Fruit fly (Drosophila melanogaster) whole organism, embryonic: ENCODE data around the gene CG5399.

ENCODE experiments used
- CG10267 ChIP-seq: fragments of 200-800 bp; sonication (Bioruptor generic); optimal IDR thresholded peaks from 2 replicates; lab custom pipeline; 2018; ENCODE audit warnings: missing biosample characterization, mild to moderate bottlenecking, missing genetic modification characterization, moderate library complexity
- CG11504 ChIP-seq: fragments of 200-800 bp; sonication (Bioruptor generic); optimal IDR thresholded peaks from 3 replicates; lab custom pipeline; 2019; ENCODE audit warnings: missing biosample characterization, mild to moderate bottlenecking, missing genetic modification characterization, moderate library complexity
- CG11696 ChIP-seq: fragments of 200-800 bp; sonication (Bioruptor generic); IDR thresholded peaks from 2 replicates; pipeline ENCODE4 v1.3.6; 2022; ENCODE audit warnings: missing biosample characterization, missing genetic modification characterization
- CG12391 ChIP-seq: fragments of 200-800 bp; sonication (Bioruptor generic); optimal IDR thresholded peaks from 3 replicates; lab custom pipeline; 2018; ENCODE audit warnings: missing biosample characterization, mild to moderate bottlenecking, missing genetic modification characterization, moderate library complexity
- CG14710 ChIP-seq: fragments of 200-800 bp; sonication (Bioruptor generic); optimal IDR thresholded peaks from 3 replicates; lab custom pipeline; 2019; ENCODE audit warnings: missing biosample characterization, mild to moderate bottlenecking, missing genetic modification characterization, moderate library complexity
- CG15479 ChIP-seq: fragments of 200-800 bp; sonication (Bioruptor generic); optimal IDR thresholded peaks from 3 replicates; lab custom pipeline; 2019; ENCODE audit warnings: missing biosample characterization, mild to moderate bottlenecking, missing genetic modification characterization, moderate library complexity
- CG1603 ChIP-seq: fragments of 200-800 bp; sonication (Bioruptor generic); optimal IDR thresholded peaks from 2 replicates; lab custom pipeline; 2019; ENCODE audit warnings: missing biosample characterization, mild to moderate bottlenecking, missing genetic modification characterization, moderate library complexity
- CG17328 ChIP-seq: fragments of 200-800 bp; sonication (Bioruptor generic); IDR thresholded peaks from 2 replicates; pipeline ENCODE4 v1.3.6; 2022; ENCODE audit warnings: missing biosample characterization, missing genetic modification characterization
- CG17359 ChIP-seq: fragments of 200-800 bp; sonication (Bioruptor generic); optimal IDR thresholded peaks from 3 replicates; lab custom pipeline; 2018; ENCODE audit warnings: missing biosample characterization, mild to moderate bottlenecking, missing genetic modification characterization, moderate library complexity
- CG17829 ChIP-seq: fragments of 200-800 bp; optimal IDR thresholded peaks from 2 replicates; lab custom pipeline; 2019; ENCODE audit warnings: missing biosample characterization, mild to moderate bottlenecking, missing genetic modification characterization, moderate library complexity
- CG4617 ChIP-seq: fragments of 200-800 bp; sonication (Bioruptor generic); optimal IDR thresholded peaks from 3 replicates; lab custom pipeline; 2016; ENCODE audit warnings: missing biosample characterization, missing genetic modification characterization, borderline replicate concordance
- CG4730 ChIP-seq: fragments of 200-800 bp; sonication (Bioruptor generic); IDR thresholded peaks from 2 replicates; pipeline ENCODE4 v1.3.6; 2022; ENCODE audit warnings: missing biosample characterization, missing genetic modification characterization
- CG8388 ChIP-seq: fragments of 200-800 bp; sonication (Bioruptor generic); optimal IDR thresholded peaks from 2 replicates; lab custom pipeline; 2019; ENCODE audit warnings: missing biosample characterization, mild to moderate bottlenecking, missing genetic modification characterization, moderate library complexity
- CG8924 ChIP-seq: fragments of 200-800 bp; optimal IDR thresholded peaks from 3 replicates; lab custom pipeline; 2019; ENCODE audit warnings: missing biosample characterization, mild to moderate bottlenecking, missing genetic modification characterization, moderate library complexity
- CG9817 ChIP-seq: fragments of 200-800 bp; sonication (Bioruptor generic); optimal IDR thresholded peaks from 2 replicates; lab custom pipeline; 2018; ENCODE audit warnings: missing biosample characterization, mild to moderate bottlenecking, missing genetic modification characterization, moderate library complexity
- Camta ChIP-seq: fragments of 200-800 bp; sonication (Bioruptor generic); optimal IDR thresholded peaks from 2 replicates; lab custom pipeline; 2016; ENCODE audit warnings: missing biosample characterization, missing genetic modification characterization
- D ChIP-seq, 2 experiments: fragments of 200-800 bp in 1 of 2; fragments of >200 bp in 1 of 2; sonication (Bioruptor generic) in 1 of 2; optimal IDR thresholded peaks; 2 replicates in 1 of 2; 3 replicates in 1 of 2; lab custom pipeline; 2017; ENCODE audit warnings: mild to moderate bottlenecking in 1 of 2, missing biosample characterization in 1 of 2, missing genetic modification characterization in 1 of 2, missing genetic modification reagents in 1 of 2
- Elba2 ChIP-seq: fragments of 200-800 bp; sonication (Bioruptor generic); optimal IDR thresholded peaks from 3 replicates; lab custom pipeline; 2016; ENCODE audit warnings: missing biosample characterization, missing genetic modification characterization
- Ets65A ChIP-seq: fragments of 200-800 bp; sonication (Bioruptor generic); peaks from one replicate; lab custom pipeline; 2016; ENCODE audit warnings: missing biosample characterization, missing genetic modification characterization
- HHEX ChIP-seq: fragments of 200-800 bp; sonication (Bioruptor generic); optimal IDR thresholded peaks from 3 replicates; lab custom pipeline; 2017; ENCODE audit warnings: missing biosample characterization, mild to moderate bottlenecking, missing genetic modification characterization, missing genetic modification reagents
- Hmr ChIP-seq: fragments of 200-800 bp; sonication (Bioruptor generic); optimal IDR thresholded peaks from 3 replicates; lab custom pipeline; 2017; ENCODE audit warnings: mild to moderate bottlenecking, missing biosample characterization, missing genetic modification reagents, missing genetic modification characterization
- Kr ChIP-seq: fragments of 200-800 bp; sonication (Bioruptor generic); optimal IDR thresholded peaks from 2 replicates; lab custom pipeline; 2017; ENCODE audit warnings: missing biosample characterization, mild to moderate bottlenecking, missing genetic modification characterization
- Sox102F ChIP-seq: fragments of 200-800 bp; sonication (Bioruptor generic); optimal IDR thresholded peaks from 2 replicates; lab custom pipeline; 2018; ENCODE audit warnings: missing biosample characterization, mild to moderate bottlenecking, missing genetic modification characterization, moderate library complexity
- bsh ChIP-seq, 2 experiments: fragments of 200-800 bp; sonication (Bioruptor generic); optimal IDR thresholded peaks; 2 replicates each; lab custom pipeline; 2017 to 2018; ENCODE audit warnings: mild to moderate bottlenecking in 2 of 2, missing biosample characterization in 2 of 2, missing genetic modification characterization in 2 of 2, moderate library complexity in 1 of 2
- caup ChIP-seq: fragments of 200-800 bp; sonication (Bioruptor generic); optimal IDR thresholded peaks from 3 replicates; lab custom pipeline; 2017; ENCODE audit warnings: missing biosample characterization, mild to moderate bottlenecking, missing genetic modification characterization, moderate library complexity; ENCODE audit not compliant: severe bottlenecking
- chif ChIP-seq, 2 experiments: fragments of 200-800 bp; sonication (Bioruptor generic); optimal IDR thresholded peaks; 3 replicates each; lab custom pipeline; 2016; ENCODE audit warnings: missing biosample characterization in 2 of 2, missing genetic modification characterization in 2 of 2
- chinmo ChIP-seq: fragments of 200-800 bp; sonication (Bioruptor generic); IDR thresholded peaks from 4 replicates; pipeline ENCODE4 v1.3.6; 2022; ENCODE audit warnings: missing biosample characterization, missing genetic modification characterization; ENCODE audit not compliant: partially characterized antibody
- ci ChIP-seq: fragments of 200-800 bp; sonication (Bioruptor generic); IDR thresholded peaks from 3 replicates; pipeline ENCODE4 v1.3.6; 2022; ENCODE audit warnings: missing biosample characterization, missing genetic modification characterization
- dimm ChIP-seq: fragments of 200-800 bp; sonication (Bioruptor generic); IDR thresholded peaks from 2 replicates; pipeline ENCODE4 v1.3.6; 2022; ENCODE audit warnings: missing biosample characterization, missing genetic modification characterization
- dysf ChIP-seq: fragments of 200-800 bp; sonication (Bioruptor generic); IDR thresholded peaks from 3 replicates; pipeline ENCODE4 v1.3.6; 2022; ENCODE audit warnings: missing biosample characterization, missing genetic modification characterization
- emc ChIP-seq: fragments of 200-800 bp; sonication (Bioruptor generic); optimal IDR thresholded peaks from 2 replicates; lab custom pipeline; 2016; ENCODE audit warnings: missing biosample characterization, missing genetic modification characterization
- gem ChIP-seq: fragments of 200-800 bp; sonication (Bioruptor generic); optimal IDR thresholded peaks from 2 replicates; lab custom pipeline; 2019; ENCODE audit warnings: missing biosample characterization, mild to moderate bottlenecking, missing genetic modification characterization, moderate library complexity
- grau ChIP-seq: fragments of 200-800 bp; optimal IDR thresholded peaks from 3 replicates; lab custom pipeline; 2019; ENCODE audit warnings: missing biosample characterization, mild to moderate bottlenecking, missing genetic modification characterization, moderate library complexity
- insv ChIP-seq, 2 experiments: fragments of 200-800 bp; sonication (Bioruptor generic); optimal IDR thresholded peaks; 3 replicates each; lab custom pipeline; 2016 to 2018; ENCODE audit warnings: missing biosample characterization in 2 of 2, missing genetic modification characterization in 2 of 2
- lab ChIP-seq: fragments of 200-800 bp; sonication (Bioruptor generic); optimal IDR thresholded peaks from 3 replicates; lab custom pipeline; 2017; ENCODE audit warnings: missing biosample characterization, missing genetic modification characterization, mild to moderate bottlenecking, moderate library complexity, missing genetic modification reagents
- nau ChIP-seq: fragments of 200-800 bp; sonication (Bioruptor generic); optimal IDR thresholded peaks from 3 replicates; lab custom pipeline; 2017; ENCODE audit warnings: missing biosample characterization, mild to moderate bottlenecking, missing genetic modification characterization, missing genetic modification reagents
- phol ChIP-seq: fragments of 200-800 bp; sonication (Bioruptor generic); optimal IDR thresholded peaks from 3 replicates; lab custom pipeline; 2018; ENCODE audit warnings: missing biosample characterization, mild to moderate bottlenecking, missing genetic modification characterization, moderate library complexity
- prd ChIP-seq, 3 experiments: fragments of >200 bp in 2 of 3; fragments of 200-800 bp in 1 of 3; sonication (Bioruptor generic) in 1 of 3; optimal IDR thresholded peaks in 2 of 3; IDR thresholded peaks in 1 of 3; 2 replicates in 2 of 3; 3 replicates in 1 of 3; pipeline versions ENCODE4 v1.3.6 to Lab custom; 2017 to 2022; ENCODE audit warnings: missing biosample characterization in 1 of 3, missing genetic modification characterization in 1 of 3
- row ChIP-seq: fragments of 200-800 bp; sonication (Bioruptor generic); IDR thresholded peaks from 3 replicates; pipeline ENCODE4 v1.3.6; 2022; ENCODE audit warnings: missing biosample characterization, missing genetic modification characterization
- slp2 ChIP-seq: fragments of 200-800 bp; sonication (Bioruptor generic); optimal IDR thresholded peaks from 2 replicates; lab custom pipeline; 2016; ENCODE audit warnings: missing biosample characterization, missing genetic modification characterization
- tgo ChIP-seq: fragments of 200-800 bp; sonication (Bioruptor generic); IDR thresholded peaks from 3 replicates; pipeline ENCODE4 v1.3.6; 2022; ENCODE audit warnings: missing biosample characterization, missing genetic modification characterization
- twi ChIP-seq: fragments of 200-800 bp; optimal IDR thresholded peaks from 2 replicates; lab custom pipeline; 2019; ENCODE audit warnings: missing biosample characterization, mild to moderate bottlenecking, missing genetic modification characterization, moderate library complexity
- unpg ChIP-seq: fragments of 200-800 bp; sonication (Bioruptor generic); optimal IDR thresholded peaks from 3 replicates; lab custom pipeline; 2018; ENCODE audit warnings: missing biosample characterization, mild to moderate bottlenecking, missing genetic modification characterization, moderate library complexity
- zen ChIP-seq: fragments of 200-800 bp; sonication (Bioruptor generic); optimal IDR thresholded peaks from 3 replicates; lab custom pipeline; 2018; ENCODE audit warnings: missing biosample characterization, mild to moderate bottlenecking, missing genetic modification characterization, moderate library complexity

The CG5399 gene

DNA sequence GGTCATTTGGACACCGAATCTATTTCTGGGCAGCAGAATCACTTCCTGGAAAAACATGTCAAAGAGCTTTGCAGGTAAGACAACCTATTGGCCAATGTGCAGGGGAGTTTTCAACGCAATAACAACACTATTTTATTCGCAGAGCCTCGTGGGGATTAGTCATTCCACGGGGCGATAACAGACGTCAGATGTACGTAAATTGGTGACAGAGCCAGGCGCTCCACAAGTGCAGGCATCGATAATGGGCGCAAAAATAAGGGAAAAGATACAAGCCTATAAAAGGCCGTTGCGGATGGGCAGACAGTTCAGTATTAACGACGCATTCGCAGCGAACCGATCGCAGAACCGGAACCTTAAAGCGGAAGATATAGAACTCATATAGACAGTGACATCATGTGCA lies at the start of gene CG5399:
Gene CG5399, plus strand, starts transcription at position 301 of the 400 bp plus-strand sequence.
- peak; percentile 0 for TF ChIP-seq lab (GFP tag; lab: Kevin White, UChicago)
- TF ChIP-seq Hmr (GFP tag; lab: Kevin White, UChicago) = no peak

DNA sequence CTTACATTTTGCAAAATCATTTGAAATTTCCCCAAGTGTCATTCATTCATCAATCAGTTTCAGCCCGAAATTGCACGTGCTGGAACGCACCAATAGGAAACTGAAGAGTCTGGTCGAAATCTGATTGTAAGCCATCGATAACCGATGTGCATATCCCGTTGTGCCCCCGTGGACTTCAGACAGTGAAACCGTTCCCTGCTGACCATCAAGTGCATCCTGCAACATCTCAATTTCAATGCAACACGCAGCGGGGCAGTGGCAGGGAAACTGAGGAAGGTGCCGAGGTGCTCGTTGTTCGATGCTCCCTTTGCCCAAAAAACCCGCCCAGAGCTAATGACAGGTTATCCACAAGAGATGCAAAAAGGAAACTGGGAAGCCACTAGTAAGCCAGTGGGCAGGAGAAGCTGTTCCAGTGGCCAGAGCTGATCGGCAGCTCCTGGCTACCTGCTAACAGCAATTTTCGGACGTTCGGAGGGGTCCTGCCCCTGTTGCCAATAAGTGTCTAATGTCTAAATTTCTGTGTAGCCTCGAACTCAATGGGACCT lies 48.1 kb upstream of the CG5399 start:
- TF ChIP-seq Elba2 (GFP tag; lab: Kevin White, UChicago) (peak; percentile 93), insv (GFP tag; optimal IDR thresholded peaks at IDR 0.05; lab: Kevin White, UChicago) (peak in 1 of 2 experiments; percentile 52), twi (peak; percentile 37), Ets65A (GFP tag; lab: Kevin White, UChicago) (peak; percentile 54), CG11696 (no peak), Kr (no peak), zen (tag; lab: Kevin White, UChicago) (peak; percentile 70), CG17328 (no peak), CG4730 (no peak), D (optimal IDR thresholded peaks at IDR 0.05; lab: Kevin White, UChicago) (peak; percentile 79), D (GFP tag; optimal IDR thresholded peaks at IDR 0.05; lab: Kevin White, UChicago) (no peak)

DNA sequence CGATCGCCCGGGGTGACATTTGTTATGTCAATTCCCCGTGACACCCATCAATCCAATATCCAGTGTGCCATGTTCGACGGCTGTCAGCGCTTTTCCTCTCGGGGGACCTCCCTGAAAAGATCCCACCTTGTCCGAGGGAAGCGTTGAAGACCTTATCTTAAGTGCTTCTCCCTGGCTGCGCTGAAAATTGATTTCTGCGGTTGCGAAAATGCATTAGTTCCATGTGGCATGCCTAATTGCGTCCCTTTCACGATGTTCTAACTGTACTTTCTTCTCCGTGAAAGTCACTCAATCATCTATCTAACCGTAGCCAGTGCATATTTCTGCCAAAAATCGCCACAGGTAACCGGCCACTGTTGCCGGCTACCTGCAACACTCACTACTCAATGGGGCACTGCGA lies 46.1 kb upstream of the CG5399 start:
- TF ChIP-seq twi (peak; percentile 4), HHEX (no peak), ci (no peak), bsh (GFP tag; optimal IDR thresholded peaks at IDR 0.05; lab: Kevin White, UChicago) (no peak), dimm (GFP tag; lab: Robert Waterston, UW) (no peak), CG15479 (GFP tag; lab: Kevin White, UChicago) (peak; percentile 19), CG4617 (no peak), zen (tag; lab: Kevin White, UChicago) (peak; percentile 94), D (optimal IDR thresholded peaks at IDR 0.05; lab: Kevin White, UChicago) (peak; percentile 44), D (GFP tag; optimal IDR thresholded peaks at IDR 0.05; lab: Kevin White, UChicago) (no peak), prd (optimal IDR thresholded peaks at IDR 0.05; lab: Kevin White, UChicago) (no peak), prd (GFP tag; IDR thresholded peaks at IDR 0.05; lab: Robert Waterston, UW) (peak; percentile 71; the same call in 1 of the 3 replicates), Elba2 (GFP tag; lab: Kevin White, UChicago) (no peak), tgo (no peak), chinmo (no peak)

DNA sequence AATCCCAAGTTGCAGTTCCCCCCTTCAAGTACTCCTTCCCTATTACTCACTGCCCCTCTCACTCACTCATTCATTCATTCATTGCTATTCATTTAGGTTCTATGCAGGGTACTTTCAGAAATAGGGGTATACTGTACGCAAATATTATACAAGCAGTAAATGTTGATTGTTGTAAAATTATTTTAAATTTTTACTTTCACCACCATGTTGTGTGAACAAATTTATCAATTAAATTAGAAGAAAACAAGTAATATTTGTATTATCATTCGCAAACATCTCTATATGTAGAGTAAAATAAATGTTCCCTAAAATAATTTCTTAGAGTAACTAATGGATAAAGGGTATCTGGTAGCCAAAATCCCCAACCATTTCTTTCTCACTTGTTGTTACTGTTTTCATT lies 44.8 kb upstream of the CG5399 start:
- TF ChIP-seq CG1603 (tag; lab: Kevin White, UChicago) (peak; percentile 16), Camta (GFP tag; lab: Kevin White, UChicago) (no peak), CG17359 (tag; lab: Kevin White, UChicago) (no peak), nau (GFP tag; lab: Kevin White, UChicago) (no peak), CG8388 (peak; percentile 36), CG10267 (tag; lab: Kevin White, UChicago) (peak; percentile 20), CG12391 (tag; lab: Kevin White, UChicago) (peak; percentile 61), CG14710 (tag; lab: Kevin White, UChicago) (peak; percentile 38), CG11504 (tag; lab: Kevin White, UChicago) (peak; percentile 41), CG9817 (no peak), CG8924 (tag; lab: Kevin White, UChicago) (peak; percentile 13), caup (GFP tag; lab: Kevin White, UChicago) (no peak), Sox102F (GFP tag; lab: Kevin White, UChicago) (peak; percentile 56), unpg (GFP tag; lab: Kevin White, UChicago) (peak; percentile 35), chif (GFP tag; optimal IDR thresholded peaks at IDR 0.05; lab: Kevin White, UChicago) (peak in 1 of 2 experiments; percentile 38), grau (tag; lab: Kevin White, UChicago) (peak; percentile 45), CG17829 (tag; lab: Kevin White, UChicago) (peak; percentile 53), gem (peak; percentile 66), row (GFP tag; lab: Robert Waterston, UW) (peak; percentile 33; the same call in 2 of the 3 replicates), phol (tag; lab: Kevin White, UChicago) (peak; percentile 45), emc (GFP tag; lab: Kevin White, UChicago) (no peak), slp2 (no peak), dysf (GFP tag; lab: Robert Waterston, UW) (0 out of 3 replicates have a peak, but pooled peaks have one; percentile 15)
